Fruit fly (Drosophila melanogaster): Measurements from ENCODE around the gene CG14443.

CG14443 gene

DNA sequence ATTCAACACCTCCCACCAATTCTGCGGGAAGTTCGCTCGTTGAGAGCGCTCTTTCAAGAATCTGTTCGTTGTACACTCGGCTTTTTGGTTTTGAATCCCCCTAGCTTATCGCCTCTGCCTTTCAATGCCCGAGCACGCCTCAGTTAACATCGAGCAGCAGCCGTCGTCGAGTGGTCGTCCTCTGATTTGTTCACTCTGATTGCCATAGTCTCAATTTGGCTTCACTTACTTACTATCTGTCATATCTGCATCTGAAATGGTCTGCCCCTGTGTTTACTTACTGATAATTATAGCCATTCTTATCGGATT lies 45.7 kb downstream of the CG14443 start:
- TF ChIP-seq CG7271 (tag; optimal IDR thresholded peaks at IDR 0.05) (no peak), CG32767 (GFP tag; IDR thresholded peaks at IDR 0.05) (no peak), CG10543 (GFP tag; optimal IDR thresholded peaks at IDR 0.05) (peak; percentile 56), Deaf1 (tag; optimal IDR thresholded peaks at IDR 0.05) (peak; percentile 87), Fer2 (tag; optimal IDR thresholded peaks at IDR 0.05) (no peak), br (optimal IDR thresholded peaks at IDR 0.05) (no peak), Ada2b (GFP tag; IDR thresholded peaks at IDR 0.05) (no peak), sug (tag; optimal IDR thresholded peaks at IDR 0.05) (peak; percentile 40), CG34376 (GFP tag; optimal IDR thresholded peaks at IDR 0.05) (peak; percentile 73), rib (GFP tag; IDR thresholded peaks at IDR 0.05) (peak; percentile 6; the same call in 1 of the 2 replicates)

DNA sequence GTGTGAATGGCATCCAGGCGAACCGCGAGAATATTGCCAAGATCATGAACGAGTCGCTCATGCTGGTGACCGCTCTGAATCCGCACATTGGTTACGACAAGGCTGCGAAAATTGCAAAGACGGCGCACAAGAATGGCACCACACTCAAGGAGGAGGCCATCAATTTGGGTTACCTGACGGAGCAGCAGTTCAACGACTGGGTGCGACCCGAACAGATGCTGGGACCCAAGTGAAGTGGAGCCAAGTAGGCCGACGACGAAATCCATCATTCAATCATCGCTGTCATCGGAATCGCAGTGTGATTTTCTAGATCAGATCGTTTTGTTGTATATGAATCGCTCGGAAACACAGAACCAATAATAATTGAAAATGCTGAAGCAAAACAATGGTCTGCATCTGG lies 47.7 kb downstream of the CG14443 start, which contains the start of gene Fum2:
Fum2 (plus strand) TSS at position 301 of the 400 bp plus-strand sequence.
- no peak for TF ChIP-seq so (GFP tag; IDR thresholded peaks at IDR 0.05)
- TF ChIP-seq Ets65A (GFP tag): peak; percentile 26

DNA sequence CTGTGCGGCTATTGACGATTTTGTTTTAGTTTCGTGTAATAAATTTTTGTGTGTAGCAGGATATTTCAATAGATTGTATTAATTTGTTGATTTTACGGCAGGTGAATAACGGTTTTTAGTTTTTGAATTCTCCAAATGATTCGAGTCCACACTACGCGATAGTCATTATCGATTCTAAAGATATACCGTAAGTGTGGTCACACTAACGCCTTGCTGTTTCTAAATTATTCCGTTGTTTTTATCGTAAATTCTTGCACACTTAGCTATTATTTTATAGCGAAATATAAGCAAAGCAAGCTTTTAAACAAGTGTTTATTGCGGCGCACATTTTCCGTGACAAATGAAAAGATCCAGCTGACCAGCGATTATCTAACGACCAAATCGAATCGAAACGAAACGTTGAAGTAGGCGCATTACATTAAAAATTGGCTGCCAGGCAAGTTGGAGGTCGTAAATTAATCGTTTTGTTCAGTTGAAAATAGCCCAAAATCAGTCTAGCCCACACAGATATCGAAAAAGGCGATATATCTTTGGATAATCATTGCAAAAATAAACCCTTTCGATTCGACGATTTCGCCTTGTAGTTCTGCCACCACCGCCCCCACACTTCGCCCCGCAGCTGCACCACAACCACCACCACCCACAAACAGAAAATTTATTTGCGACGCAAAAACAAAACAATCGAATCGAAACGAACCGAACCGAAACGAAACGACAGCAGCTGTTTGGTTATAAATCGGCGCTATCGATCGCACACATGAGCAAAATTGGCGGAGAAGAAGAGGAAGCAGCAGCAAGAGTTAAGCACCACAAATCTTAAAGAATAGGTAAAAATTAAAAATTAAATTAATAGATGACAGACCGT lies 50.1 kb downstream of the CG14443 start, which contains the start of gene Pink1:
Pink1 (plus strand) TSS at position 164 of the 865 bp plus-strand sequence.
- TF ChIP-seq pum (GFP tag; optimal IDR thresholded peaks at IDR 0.05) (no peak), CG3726 (GFP tag; IDR thresholded peaks at IDR 0.05) (no peak), CG14667 (GFP tag; IDR thresholded peaks at IDR 0.05) (no peak), nerfin-2 (GFP tag; IDR thresholded peaks at IDR 0.05; ENCODE audit: partially characterized antibody) (peak; percentile 56), ems (GFP tag; optimal IDR thresholded peaks at IDR 0.05) (no peak), rib (GFP tag; IDR thresholded peaks at IDR 0.05) (peak; percentile 65; the same call in 1 of the 2 replicates), MBD-R2 (GFP tag; IDR thresholded peaks at IDR 0.05) (peak; percentile 35; the same call in 1 of the 2 replicates), CG18764 (GFP tag; optimal IDR thresholded peaks at IDR 0.05) (no peak), CG14441 (GFP tag; IDR thresholded peaks at IDR 0.05) (no peak), YL-1 (GFP tag; optimal IDR thresholded peaks at IDR 0.05) (peak; percentile 70), B-H2 (GFP tag; optimal IDR thresholded peaks at IDR 0.05) (no peak), stwl (tag; optimal IDR thresholded peaks at IDR 0.05) (peak; percentile 42), Dbx (GFP tag; IDR thresholded peaks at IDR 0.05) (no peak), tup (GFP tag; optimal IDR thresholded peaks at IDR 0.05) (no peak), CG17359 (tag; optimal IDR thresholded peaks at IDR 0.05) (no peak), CG16813 (GFP tag; IDR thresholded peaks at IDR 0.05; ENCODE audit: partially characterized antibody) (peak; percentile 46; the same call in 2 of the 3 replicates), sim (GFP tag; IDR thresholded peaks at IDR 0.05) (no peak), Bgb (GFP tag; IDR thresholded peaks at IDR 0.05; ENCODE audit: partially characterized antibody) (peak; percentile 59), odd (GFP tag; optimal IDR thresholded peaks at IDR 0.05) (no peak), Antp (GFP tag; optimal IDR thresholded peaks at IDR 0.05) (no peak), sob (GFP tag; IDR thresholded peaks at IDR 0.05) (no peak), CG13624 (GFP tag; optimal IDR thresholded peaks at IDR 0.05) (peak; percentile 91), Opbp (GFP tag; IDR thresholded peaks at IDR 0.05; ENCODE audit: partially characterized antibody) (peak; percentile 47; the same call in 1 of the 3 replicates), Dref (GFP tag; IDR thresholded peaks at IDR 0.05) (peak; percentile 70), ato (GFP tag; IDR thresholded peaks at IDR 0.05; ENCODE audit: partially characterized antibody) (peak; percentile 60; the same call in 1 of the 2 replicates), amos (GFP tag; IDR thresholded peaks at IDR 0.05; ENCODE audit: partially characterized antibody) (peak; percentile 64), sna (GFP tag; IDR thresholded peaks at IDR 0.05; ENCODE audit: partially characterized antibody) (0 out of 2 replicates have a peak, but pooled peaks have one; percentile 34), sc (optimal IDR thresholded peaks at IDR 0.05) (no peak), sc (GFP tag; optimal IDR thresholded peaks at IDR 0.05) (no peak), sug (tag; optimal IDR thresholded peaks at IDR 0.05) (peak; percentile 14), tgo (GFP tag; IDR thresholded peaks at IDR 0.05) (no peak), CG2116 (GFP tag; optimal IDR thresholded peaks at IDR 0.05) (peak; percentile 51), Fer1 (GFP tag; optimal IDR thresholded peaks at IDR 0.05) (peak; percentile 23), Ets65A (GFP tag) (no peak), bowl (GFP tag; IDR thresholded peaks at IDR 0.05) (no peak), B-H1 (GFP tag; IDR thresholded peaks at IDR 0.05) (no peak), CTCF (GFP tag; optimal IDR thresholded peaks at IDR 0.05) (peak; percentile 57), CG10565 (GFP tag; optimal IDR thresholded peaks at IDR 0.05) (no peak)

All from whole organism, embryonic.